Worm (Caenorhabditis elegans) whole organism, young adult: ENCODE results near the gene H38K22.6.

ENCODE experiments used
- B0336.3 ChIP-seq: fragments of 200-800 bp; sonication (Bioruptor generic); IDR thresholded peaks from 2 replicates; pipeline ENCODE4 v1.3.6; 2022; ENCODE audit warnings: missing genetic modification characterization, missing compliant biosample characterization
- F10E7.11 ChIP-seq: sonication (generic microtip); optimal IDR thresholded peaks from 2 replicates; lab custom pipeline; 2017; ENCODE audit warnings: mild to moderate bottlenecking, missing genetic modification characterization, moderate library complexity, missing compliant biosample characterization
- F22D6.2 ChIP-seq: sonication (generic microtip); optimal IDR thresholded peaks from 2 replicates; lab custom pipeline; 2016; ENCODE audit warnings: mild to moderate bottlenecking, missing genetic modification characterization, missing compliant biosample characterization
- F33H1.4 ChIP-seq: fragments of 200-800 bp; sonication (Bioruptor generic); IDR thresholded peaks from 2 replicates; pipeline ENCODE4 v1.3.6; 2022; ENCODE audit warnings: missing genetic modification reagents, missing genetic modification characterization, missing compliant biosample characterization
- F37B4.10 ChIP-seq: fragments of 200-800 bp; sonication (Bioruptor generic); IDR thresholded peaks from 2 replicates; pipeline ENCODE4 v1.3.6; 2022; ENCODE audit warnings: missing genetic modification characterization, missing compliant biosample characterization
- F57A8.1 ChIP-seq: fragments of 200-800 bp; sonication (Bioruptor generic); optimal IDR thresholded peaks from 2 replicates; lab custom pipeline; 2018; ENCODE audit warnings: mild to moderate bottlenecking, missing genetic modification characterization, moderate library complexity, missing compliant biosample characterization
- K12H6.12 ChIP-seq: fragments of 200-800 bp; sonication (Bioruptor generic); optimal IDR thresholded peaks from 2 replicates; lab custom pipeline; 2018; ENCODE audit warnings: mild to moderate bottlenecking, missing genetic modification characterization, missing compliant biosample characterization
- Y53F4B.3 ChIP-seq: fragments of 200-800 bp; sonication (Bioruptor generic); IDR thresholded peaks from 2 replicates; pipeline ENCODE4 v1.3.6; 2022; ENCODE audit warnings: missing genetic modification reagents, missing genetic modification characterization, missing compliant biosample characterization
- aptf-2 ChIP-seq: fragments of 200-800 bp; sonication (Bioruptor generic); conservative IDR thresholded peaks from 2 replicates; pipeline ENCODE4 v1.3.6; 2022; ENCODE audit warnings: missing genetic modification reagents, missing genetic modification characterization, missing compliant biosample characterization
- ccch-3 ChIP-seq: fragments of 200-800 bp; sonication (Bioruptor generic); optimal IDR thresholded peaks from 2 replicates; lab custom pipeline; 2018; ENCODE audit warnings: mild to moderate bottlenecking, missing genetic modification characterization, missing compliant biosample characterization
- ceh-58 ChIP-seq: fragments of 200-800 bp; sonication (Bioruptor generic); IDR thresholded peaks from 2 replicates; pipeline ENCODE4 v1.3.6; 2022; ENCODE audit warnings: missing genetic modification characterization, missing compliant biosample characterization
- die-1 ChIP-seq: sonication (generic microtip); optimal IDR thresholded peaks from 2 replicates; lab custom pipeline; 2016; ENCODE audit warnings: missing genotype, mild to moderate bottlenecking, missing genetic modification characterization, missing compliant biosample characterization
- dpff-1 ChIP-seq: sonication (generic microtip); optimal IDR thresholded peaks from 2 replicates; lab custom pipeline; 2017; ENCODE audit warnings: mild to moderate bottlenecking, missing genetic modification characterization, missing compliant biosample characterization
- dpl-1 ChIP-seq: fragments of 150-350 bp; optimal IDR thresholded peaks from 2 replicates; lab custom pipeline; 2014; ENCODE audit warnings: missing biosample characterization, missing genetic modification reagents, missing genetic modification characterization
- egl-18 ChIP-seq: fragments of 200-800 bp; sonication (Bioruptor generic); IDR thresholded peaks from 2 replicates; pipeline ENCODE4 v1.3.6; 2022; ENCODE audit warnings: missing genetic modification reagents, missing genetic modification characterization, missing compliant biosample characterization
- egrh-3 ChIP-seq: fragments of 200-800 bp; sonication (Bioruptor generic); IDR thresholded peaks from 2 replicates; pipeline ENCODE4 v1.3.6; 2022; ENCODE audit warnings: missing genetic modification reagents, missing genetic modification characterization, missing compliant biosample characterization
- ekl-4 ChIP-seq: fragments of 200-800 bp; sonication (Bioruptor generic); IDR thresholded peaks from 2 replicates; pipeline ENCODE4 v1.3.6; 2022; ENCODE audit warnings: missing genetic modification reagents, missing genetic modification characterization, missing compliant biosample characterization
- ets-4 ChIP-seq: fragments of 200-800 bp; sonication (Bioruptor generic); optimal IDR thresholded peaks from 2 replicates; lab custom pipeline; 2018; ENCODE audit warnings: mild to moderate bottlenecking, missing genetic modification characterization, missing compliant biosample characterization
- fkh-3 ChIP-seq: sonication (generic microtip); optimal IDR thresholded peaks from 2 replicates; lab custom pipeline; 2016; ENCODE audit warnings: mild to moderate bottlenecking, missing genetic modification characterization, missing compliant biosample characterization
- hmg-1.2 ChIP-seq: fragments of 200-800 bp; sonication (Bioruptor generic); IDR thresholded peaks from 2 replicates; pipeline ENCODE4 v1.3.6; 2022; ENCODE audit warnings: missing genetic modification reagents, missing genetic modification characterization, missing compliant biosample characterization
- lin-54 ChIP-seq: fragments of 200-800 bp; sonication (Bioruptor generic); optimal IDR thresholded peaks from 2 replicates; lab custom pipeline; 2018; ENCODE audit warnings: mild to moderate bottlenecking, missing genetic modification characterization, missing compliant biosample characterization
- madf-3 ChIP-seq: fragments of 200-800 bp; sonication (Bioruptor generic); IDR thresholded peaks from 2 replicates; pipeline ENCODE4 v1.3.6; 2022; ENCODE audit warnings: missing genetic modification reagents, missing genetic modification characterization, missing compliant biosample characterization
- madf-6 ChIP-seq: fragments of 200-800 bp; sonication (Bioruptor generic); IDR thresholded peaks from 2 replicates; pipeline ENCODE4 v1.3.6; 2022; ENCODE audit warnings: missing genetic modification reagents, missing genetic modification characterization, missing compliant biosample characterization
- mcd-1 ChIP-seq: fragments of 200-800 bp; sonication (Bioruptor generic); IDR thresholded peaks from 2 replicates; pipeline ENCODE4 v1.3.6; 2022; ENCODE audit warnings: missing genetic modification reagents, missing genetic modification characterization, missing compliant biosample characterization
- mel-28 ChIP-seq: sonication (generic microtip); optimal IDR thresholded peaks from 2 replicates; lab custom pipeline; 2016; ENCODE audit warnings: borderline replicate concordance, mild to moderate bottlenecking, missing genetic modification characterization, missing compliant biosample characterization
- nhr-27 ChIP-seq: fragments of 200-800 bp; sonication (Bioruptor generic); optimal IDR thresholded peaks from 2 replicates; lab custom pipeline; 2018; ENCODE audit warnings: mild to moderate bottlenecking, missing genetic modification characterization, moderate library complexity, missing compliant biosample characterization
- nhr-90 ChIP-seq: sonication (generic microtip); optimal IDR thresholded peaks from 2 replicates; lab custom pipeline; 2016; ENCODE audit warnings: missing genotype, mild to moderate bottlenecking, missing genetic modification characterization, missing compliant biosample characterization
- rec-8 ChIP-seq, 2 experiments: sonication (generic microtip); optimal IDR thresholded peaks; 2 replicates each; lab custom pipeline; 2016; ENCODE audit warnings: mild to moderate bottlenecking in 2 of 2, missing genetic modification characterization in 2 of 2, missing genetic modification reagents in 2 of 2, missing genotype in 2 of 2, missing biosample characterization in 1 of 2, missing compliant biosample characterization in 1 of 2, moderate library complexity in 1 of 2
- repo-1 ChIP-seq: sonication (generic microtip); optimal IDR thresholded peaks from 2 replicates; lab custom pipeline; 2017; ENCODE audit warnings: mild to moderate bottlenecking, missing genetic modification characterization, missing compliant biosample characterization
- rpc-1 ChIP-seq, 2 experiments: fragments of 150-350 bp in 1 of 2; sonication (generic microtip) in 1 of 2; optimal IDR thresholded peaks; 2 replicates each; lab custom pipeline; 2014 to 2018; ENCODE audit warnings: missing biosample characterization in 1 of 2, missing genetic modification characterization in 1 of 2, missing genetic modification reagents in 1 of 2, missing genotype in 1 of 2
- snpc-4 ChIP-seq, 5 experiments: fragments of 150-350 bp in 1 of 5; sonication (generic microtip) in 4 of 5; optimal IDR thresholded peaks; 2 replicates each; lab custom pipeline; 2014 to 2018; ENCODE audit warnings: missing genetic modification characterization in 5 of 5, missing biosample characterization in 3 of 5, antibody characterized with exemption in 2 of 5, mild to moderate bottlenecking in 2 of 5, missing compliant biosample characterization in 2 of 5, missing genotype in 2 of 5, moderate library complexity in 2 of 5, missing genetic modification reagents in 1 of 5
- somi-1 ChIP-seq: fragments of 200-800 bp; sonication (Bioruptor generic); optimal IDR thresholded peaks from 2 replicates; lab custom pipeline; 2018; ENCODE audit warnings: mild to moderate bottlenecking, missing genetic modification characterization, missing compliant biosample characterization
- tbp1 ChIP-seq: fragments of 200-800 bp; sonication (Bioruptor generic); optimal IDR thresholded peaks from 2 replicates; lab custom pipeline; 2018; ENCODE audit warnings: mild to moderate bottlenecking, missing genetic modification characterization, missing compliant biosample characterization
- tbx-9 ChIP-seq: sonication (generic microtip); optimal IDR thresholded peaks from 2 replicates; lab custom pipeline; 2016; ENCODE audit warnings: borderline replicate concordance, missing genetic modification characterization, inconsistent platforms, missing compliant biosample characterization
- ztf-28 ChIP-seq: fragments of 200-800 bp; sonication (Bioruptor generic); IDR thresholded peaks from 2 replicates; pipeline ENCODE4 v1.3.6; 2022; ENCODE audit warnings: missing genetic modification reagents, missing genetic modification characterization, missing compliant biosample characterization

H38K22.6 gene

ce11 chrIII:4280215-4281173, 39.7 kb upstream of the H38K22.6 start, which contains the start of gene sup-26 (continued):
- TF ChIP-seq die-1 (no peak), egrh-3 (GFP tag; lab: Robert Waterston, UW) (peak; percentile 66; the same call in 1 of the 2 replicates), egl-18 (GFP tag; lab: Robert Waterston, UW) (no peak), K12H6.12 (tag; lab: Kevin White, UChicago) (peak; percentile 3), madf-6 (GFP tag; lab: Robert Waterston, UW) (0 out of 2 replicates have a peak, but pooled peaks have one; percentile 6), rec-8 (tag; optimal IDR thresholded peaks at IDR 0.05; lab: Kevin White, UChicago) (no peak), F22D6.2 (no peak), somi-1 (no peak), fkh-3 (tag; lab: Kevin White, UChicago) (no peak), F57A8.1 (GFP tag; lab: Kevin White, UChicago) (no peak), ekl-4 (GFP tag; lab: Robert Waterston, UW) (no peak), nhr-90 (tag; lab: Kevin White, UChicago) (no peak), B0336.3 (GFP tag; lab: Robert Waterston, UW) (no peak), rpc-1 (optimal IDR thresholded peaks at IDR 0.05; lab: Kevin White, UChicago) (no peak), rpc-1 (tag; optimal IDR thresholded peaks at IDR 0.05; lab: Kevin White, UChicago) (no peak), repo-1 (tag; lab: Kevin White, UChicago) (no peak), F33H1.4 (no peak), madf-3 (GFP tag; lab: Robert Waterston, UW) (no peak), aptf-2 (GFP tag; lab: Robert Waterston, UW) (peak; percentile 56; the same call in 1 of the 2 replicates), hmg-1.2 (GFP tag; lab: Robert Waterston, UW) (0 out of 2 replicates have a peak, but pooled peaks have one; percentile 39), F37B4.10 (GFP tag; lab: Robert Waterston, UW) (no peak), tbx-9 (tag; lab: Kevin White, UChicago) (no peak), mel-28 (tag; lab: Kevin White, UChicago) (no peak), dpff-1 (tag; lab: Kevin White, UChicago) (no peak), ets-4 (GFP tag; lab: Kevin White, UChicago) (no peak), tbp1 (no peak), mcd-1 (GFP tag; lab: Robert Waterston, UW) (peak; percentile 29; the same call in 1 of the 2 replicates), ceh-58 (GFP tag; lab: Robert Waterston, UW) (no peak), snpc-4 (GFP tag; optimal IDR thresholded peaks at IDR 0.05; lab: Kevin White, UChicago) (no peak), snpc-4 (tag; optimal IDR thresholded peaks at IDR 0.05; lab: Kevin White, UChicago) (no peak), ccch-3 (no peak), nhr-27 (tag; lab: Kevin White, UChicago) (no peak), F10E7.11 (no peak), Y53F4B.3 (GFP tag; lab: Robert Waterston, UW) (no peak), dpl-1 (GFP tag; lab: Kevin White, UChicago) (no peak), ztf-28 (no peak), lin-54 (GFP tag; lab: Kevin White, UChicago) (no peak)
